Fruit fly (Drosophila melanogaster) whole organism, embryonic: ENCODE results near the gene CG12017.

Experiments used
- Asciz ChIP-seq: fragments of 200-800 bp; sonication (Bioruptor generic); optimal IDR thresholded peaks from 2 replicates; lab custom pipeline; 2017; ENCODE audit warnings: missing biosample characterization, mild to moderate bottlenecking, missing genetic modification characterization, missing genetic modification reagents
- Atf-2 ChIP-seq: fragments of 200-800 bp; sonication (Bioruptor generic); optimal IDR thresholded peaks from 2 replicates; lab custom pipeline; 2016; ENCODE audit warnings: missing biosample characterization, missing genetic modification characterization
- B-H1 ChIP-seq: fragments of 200-800 bp; sonication (Bioruptor generic); IDR thresholded peaks from 3 replicates; pipeline ENCODE4 v1.3.6; 2022; ENCODE audit warnings: missing biosample characterization, missing genetic modification characterization
- CG10565 ChIP-seq: fragments of 200-800 bp; sonication (Bioruptor generic); optimal IDR thresholded peaks from 3 replicates; lab custom pipeline; 2016; ENCODE audit warnings: missing biosample characterization, mild to moderate bottlenecking, missing genetic modification characterization
- CG11247 ChIP-seq: fragments of 200-800 bp; sonication (Bioruptor generic); IDR thresholded peaks from 2 replicates; pipeline ENCODE4 v1.3.6; 2022; ENCODE audit warnings: missing biosample characterization, missing genetic modification characterization
- CG11398 ChIP-seq: fragments of 200-800 bp; sonication (Bioruptor generic); optimal IDR thresholded peaks from 2 replicates; lab custom pipeline; 2016; ENCODE audit warnings: missing biosample characterization, missing genetic modification characterization
- CG11456 ChIP-seq: fragments of 200-800 bp; sonication (Bioruptor generic); IDR thresholded peaks from 3 replicates; pipeline ENCODE4 v1.3.6; 2022; ENCODE audit warnings: missing biosample characterization, missing genetic modification characterization
- CG12299 ChIP-seq: fragments of 200-800 bp; sonication (Bioruptor generic); optimal IDR thresholded peaks from 2 replicates; lab custom pipeline; 2018; ENCODE audit warnings: missing biosample characterization, mild to moderate bottlenecking, missing genetic modification characterization
- CG12769 ChIP-seq: fragments of 200-800 bp; sonication (Bioruptor generic); optimal IDR thresholded peaks from 2 replicates; lab custom pipeline; 2019; ENCODE audit warnings: missing biosample characterization, mild to moderate bottlenecking, missing genetic modification characterization, moderate library complexity
- CG13287 ChIP-seq: fragments of 200-800 bp; sonication (Bioruptor generic); IDR thresholded peaks from 2 replicates; pipeline ENCODE4 v1.3.6; 2022; ENCODE audit warnings: missing biosample characterization, missing genetic modification characterization; ENCODE audit not compliant: partially characterized antibody
- CG13624 ChIP-seq: fragments of 200-800 bp; sonication (Bioruptor generic); optimal IDR thresholded peaks from 2 replicates; lab custom pipeline; 2016; ENCODE audit warnings: missing biosample characterization, missing genetic modification characterization
- CG15696 ChIP-seq: fragments of 200-800 bp; sonication (Bioruptor generic); optimal IDR thresholded peaks from 2 replicates; lab custom pipeline; 2019; ENCODE audit warnings: missing biosample characterization, mild to moderate bottlenecking, missing genetic modification characterization, moderate library complexity
- CG1602 ChIP-seq: fragments of 200-800 bp; sonication (Bioruptor generic); optimal IDR thresholded peaks from 3 replicates; lab custom pipeline; 2016; ENCODE audit warnings: missing biosample characterization, missing genetic modification characterization
- CG18262 ChIP-seq: fragments of 200-800 bp; optimal IDR thresholded peaks from 3 replicates; lab custom pipeline; 2019; ENCODE audit warnings: missing biosample characterization, mild to moderate bottlenecking, missing genetic modification characterization, moderate library complexity
- CG18599 ChIP-seq: fragments of 200-800 bp; sonication (Bioruptor generic); optimal IDR thresholded peaks from 3 replicates; lab custom pipeline; 2017; ENCODE audit warnings: missing biosample characterization, missing genetic modification characterization, mild to moderate bottlenecking, moderate library complexity, missing genetic modification reagents
- CG31224 ChIP-seq: fragments of 200-800 bp; sonication (Bioruptor generic); IDR thresholded peaks from 2 replicates; pipeline ENCODE4 v1.3.6; 2022; ENCODE audit warnings: missing biosample characterization, missing genetic modification characterization
- CG4328 ChIP-seq: fragments of 200-800 bp; sonication (Bioruptor generic); optimal IDR thresholded peaks from 3 replicates; lab custom pipeline; 2017; ENCODE audit warnings: missing biosample characterization, missing genetic modification reagents, missing genetic modification characterization
- CG4360 ChIP-seq: fragments of 200-800 bp; sonication (Bioruptor generic); IDR thresholded peaks from 2 replicates; pipeline ENCODE4 v1.3.6; 2022; ENCODE audit warnings: missing biosample characterization, missing genetic modification characterization
- CG6654 ChIP-seq: fragments of 200-800 bp; sonication (Bioruptor generic); optimal IDR thresholded peaks from 2 replicates; lab custom pipeline; 2017; ENCODE audit warnings: missing biosample characterization, mild to moderate bottlenecking, missing genetic modification characterization
- CG6791 ChIP-seq: fragments of 200-800 bp; sonication (Bioruptor generic); IDR thresholded peaks from 3 replicates; pipeline ENCODE4 v1.3.6; 2022; ENCODE audit warnings: missing biosample characterization, missing genetic modification characterization; ENCODE audit not compliant: partially characterized antibody
- CG7963 ChIP-seq: fragments of 200-800 bp; sonication (Bioruptor generic); IDR thresholded peaks from 3 replicates; pipeline ENCODE4 v1.3.6; 2022; ENCODE audit warnings: missing biosample characterization, missing genetic modification characterization; ENCODE audit not compliant: partially characterized antibody
- CG8290 ChIP-seq, 3 experiments: fragments of 200-800 bp; sonication (Bioruptor generic); optimal IDR thresholded peaks; 2 replicates each; lab custom pipeline; 2016 to 2019; ENCODE audit warnings: missing biosample characterization in 3 of 3, missing genetic modification characterization in 3 of 3, mild to moderate bottlenecking in 2 of 3, moderate library complexity in 1 of 3
- CG8765 ChIP-seq: fragments of 200-800 bp; sonication (Bioruptor generic); IDR thresholded peaks from 2 replicates; pipeline ENCODE4 v1.3.6; 2022; ENCODE audit warnings: missing biosample characterization, missing genetic modification characterization
- Dfd ChIP-seq, 2 experiments: fragments of >200 bp; optimal IDR thresholded peaks; 2 replicates each; lab custom pipeline; 2017; ENCODE audit warnings: missing biosample characterization in 2 of 2, missing genetic modification characterization in 2 of 2
- Dp ChIP-seq: fragments of 200-800 bp; sonication (Bioruptor generic); optimal IDR thresholded peaks from 2 replicates; lab custom pipeline; 2018; ENCODE audit warnings: missing biosample characterization, mild to moderate bottlenecking, missing genetic modification characterization, moderate library complexity
- Elba2 ChIP-seq: fragments of 200-800 bp; sonication (Bioruptor generic); optimal IDR thresholded peaks from 3 replicates; lab custom pipeline; 2016; ENCODE audit warnings: missing biosample characterization, missing genetic modification characterization
- Mes4 ChIP-seq: fragments of 200-800 bp; sonication (Bioruptor generic); optimal IDR thresholded peaks from 2 replicates; lab custom pipeline; 2016; ENCODE audit warnings: missing biosample characterization, missing genetic modification characterization
- NFAT ChIP-seq: fragments of 200-800 bp; sonication (Bioruptor generic); IDR thresholded peaks from 2 replicates; pipeline ENCODE4 v1.3.6; 2022; ENCODE audit warnings: missing biosample characterization, missing genetic modification characterization
- Poxn ChIP-seq: fragments of 200-800 bp; sonication (Bioruptor generic); IDR thresholded peaks from 2 replicates; pipeline ENCODE4 v1.3.6; 2022; ENCODE audit warnings: missing biosample characterization, missing genetic modification characterization
- Rx ChIP-seq: fragments of 200-800 bp; sonication (Bioruptor generic); IDR thresholded peaks from 2 replicates; pipeline ENCODE4 v1.3.6; 2022; ENCODE audit warnings: missing biosample characterization, missing genetic modification characterization
- ap ChIP-seq: fragments of 200-800 bp; sonication (Bioruptor generic); IDR thresholded peaks from 2 replicates; pipeline ENCODE4 v1.3.6; 2022; ENCODE audit warnings: missing biosample characterization, missing genetic modification characterization
- bbx ChIP-seq: fragments of 200-800 bp; sonication (Bioruptor generic); IDR thresholded peaks from 2 replicates; pipeline ENCODE4 v1.3.6; 2022; ENCODE audit warnings: missing biosample characterization, missing genetic modification characterization; ENCODE audit not compliant: partially characterized antibody
- bigmax ChIP-seq: fragments of 200-800 bp; sonication (Bioruptor generic); optimal IDR thresholded peaks from 2 replicates; lab custom pipeline; 2018; ENCODE audit warnings: missing biosample characterization, mild to moderate bottlenecking, missing genetic modification characterization
- bsh ChIP-seq, 2 experiments: fragments of 200-800 bp; sonication (Bioruptor generic); optimal IDR thresholded peaks; 2 replicates each; lab custom pipeline; 2017 to 2018; ENCODE audit warnings: mild to moderate bottlenecking in 2 of 2, missing biosample characterization in 2 of 2, missing genetic modification characterization in 2 of 2, moderate library complexity in 1 of 2
- dan ChIP-seq: fragments of 200-800 bp; sonication (Bioruptor generic); IDR thresholded peaks from 2 replicates; pipeline ENCODE4 v1.3.6; 2022; ENCODE audit warnings: missing biosample characterization, missing genetic modification characterization
- ftz-f1 ChIP-seq: fragments of 200-800 bp; sonication (Bioruptor generic); optimal IDR thresholded peaks from 2 replicates; lab custom pipeline; 2016; ENCODE audit warnings: missing biosample characterization, missing genetic modification characterization
- ham ChIP-seq: fragments of 200-800 bp; sonication (Bioruptor generic); IDR thresholded peaks from 2 replicates; pipeline ENCODE4 v1.3.6; 2022; ENCODE audit warnings: missing biosample characterization, missing genetic modification characterization
- kni ChIP-seq: fragments of 200-800 bp; sonication (Bioruptor generic); optimal IDR thresholded peaks from 3 replicates; lab custom pipeline; 2017; ENCODE audit warnings: mild to moderate bottlenecking, missing biosample characterization, missing genetic modification reagents, missing genetic modification characterization
- nom ChIP-seq: fragments of 200-800 bp; sonication (Bioruptor generic); optimal IDR thresholded peaks from 2 replicates; lab custom pipeline; 2017; ENCODE audit warnings: missing biosample characterization, missing genetic modification characterization, mild to moderate bottlenecking, moderate library complexity, missing genetic modification reagents
- oc ChIP-seq: fragments of 200-800 bp; sonication (Bioruptor generic); optimal IDR thresholded peaks from 2 replicates; lab custom pipeline; 2018; ENCODE audit warnings: missing biosample characterization, mild to moderate bottlenecking, missing genetic modification characterization, moderate library complexity
- pfk ChIP-seq: fragments of 200-800 bp; sonication (Bioruptor generic); optimal IDR thresholded peaks from 2 replicates; lab custom pipeline; 2018; ENCODE audit warnings: missing biosample characterization, mild to moderate bottlenecking, missing genetic modification characterization, moderate library complexity
- slbo ChIP-seq: fragments of 200-800 bp; sonication (Bioruptor generic); IDR thresholded peaks from 2 replicates; pipeline ENCODE4 v1.3.6; 2022; ENCODE audit warnings: missing biosample characterization, missing genetic modification characterization
- slou ChIP-seq: fragments of 200-800 bp; sonication (Bioruptor generic); optimal IDR thresholded peaks from 3 replicates; lab custom pipeline; 2016; ENCODE audit warnings: missing biosample characterization, missing genetic modification characterization
- slp2 ChIP-seq: fragments of 200-800 bp; sonication (Bioruptor generic); optimal IDR thresholded peaks from 2 replicates; lab custom pipeline; 2016; ENCODE audit warnings: missing biosample characterization, missing genetic modification characterization
- ssp ChIP-seq: fragments of 200-800 bp; sonication (Bioruptor generic); IDR thresholded peaks from 2 replicates; pipeline ENCODE4 v1.3.6; 2022; ENCODE audit warnings: missing biosample characterization, missing genetic modification characterization
- stc ChIP-seq: fragments of 200-800 bp; sonication (Bioruptor generic); IDR thresholded peaks from 2 replicates; pipeline ENCODE4 v1.3.6; 2022; ENCODE audit warnings: missing biosample characterization, missing genetic modification characterization
- stwl ChIP-seq: fragments of 200-800 bp; sonication (Bioruptor generic); optimal IDR thresholded peaks from 3 replicates; lab custom pipeline; 2018; ENCODE audit warnings: missing biosample characterization, mild to moderate bottlenecking, missing genetic modification characterization, moderate library complexity
- tio ChIP-seq: fragments of 200-800 bp; sonication (Bioruptor generic); optimal IDR thresholded peaks from 2 replicates; lab custom pipeline; 2017; ENCODE audit warnings: missing biosample characterization, missing genetic modification characterization, inconsistent platforms
- tna ChIP-seq: fragments of 200-800 bp; sonication (Bioruptor generic); IDR thresholded peaks from 2 replicates; pipeline ENCODE4 v1.3.6; 2022; ENCODE audit warnings: missing biosample characterization, missing genetic modification characterization; ENCODE audit not compliant: partially characterized antibody
- vnd ChIP-seq: fragments of 200-800 bp; sonication (Bioruptor generic); IDR thresholded peaks from 3 replicates; pipeline ENCODE4 v1.3.6; 2022; ENCODE audit warnings: missing biosample characterization, missing genetic modification characterization; ENCODE audit not compliant: partially characterized antibody
- wek ChIP-seq: fragments of 200-800 bp; sonication (Bioruptor generic); optimal IDR thresholded peaks from 3 replicates; lab custom pipeline; 2018; ENCODE audit warnings: missing biosample characterization, mild to moderate bottlenecking, missing genetic modification characterization, moderate library complexity

The CG12017 gene

DNA sequence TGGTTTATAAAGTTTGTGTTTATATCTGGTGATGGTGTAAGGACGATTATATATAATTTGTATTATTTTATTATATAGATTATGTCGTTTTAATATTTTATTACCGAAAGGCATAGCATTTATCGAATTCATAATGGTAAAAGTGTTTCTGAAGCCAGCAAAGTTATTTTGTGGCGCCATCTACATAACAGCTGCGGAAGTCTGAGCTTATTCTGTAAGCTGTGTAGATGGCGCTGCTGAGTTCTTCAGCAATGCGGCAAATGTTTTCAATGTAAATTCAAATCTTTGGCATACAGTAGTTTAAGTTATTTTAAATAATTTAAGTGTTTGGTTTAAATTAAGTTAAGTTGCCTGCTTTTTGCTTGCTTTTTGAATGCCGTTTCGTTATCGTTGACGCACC lies 8.4 kb downstream of the CG12017 start (continued):
- TF ChIP-seq CG8290 (GFP tag; optimal IDR thresholded peaks at IDR 0.05; lab: Kevin White, UChicago) (no peak), CG8290 (tag; optimal IDR thresholded peaks at IDR 0.05; lab: Kevin White, UChicago) (no peak), tna (GFP tag; lab: Robert Waterston, UW) (no peak), stwl (tag; lab: Kevin White, UChicago) (peak; percentile 74), CG8765 (GFP tag; lab: Robert Waterston, UW) (no peak), ap (GFP tag; lab: Robert Waterston, UW) (no peak), CG11398 (GFP tag; lab: Kevin White, UChicago) (no peak), CG4360 (GFP tag; lab: Robert Waterston, UW) (peak; percentile 24; the same call in 1 of the 2 replicates), dan (no peak), Poxn (no peak), stc (GFP tag; lab: Robert Waterston, UW) (no peak), CG18262 (tag; lab: Kevin White, UChicago) (peak; percentile 29), CG18599 (GFP tag; lab: Kevin White, UChicago) (no peak), bbx (GFP tag; lab: Robert Waterston, UW) (no peak), nom (no peak), B-H1 (no peak; the same call in 2 of the 3 replicates), wek (GFP tag; lab: Kevin White, UChicago) (no peak), ham (GFP tag; lab: Robert Waterston, UW) (no peak), ssp (GFP tag; lab: Robert Waterston, UW) (no peak), CG4328 (GFP tag; lab: Kevin White, UChicago) (no peak), CG15696 (tag; lab: Kevin White, UChicago) (peak; percentile 18), slp2 (GFP tag; lab: Kevin White, UChicago) (no peak), CG12769 (tag; lab: Kevin White, UChicago) (no peak), slbo (peak; percentile 79), ftz-f1 (GFP tag; lab: Kevin White, UChicago) (no peak), NFAT (GFP tag; lab: Robert Waterston, UW) (peak; percentile 84), Asciz (GFP tag; lab: Kevin White, UChicago) (no peak), CG12299 (tag; lab: Kevin White, UChicago) (no peak), CG7963 (GFP tag; lab: Robert Waterston, UW) (no peak), CG11247 (GFP tag; lab: Robert Waterston, UW) (peak; percentile 68), bigmax (GFP tag; lab: Kevin White, UChicago) (no peak), CG10565 (GFP tag; lab: Kevin White, UChicago) (no peak), Rx (GFP tag; lab: Robert Waterston, UW) (no peak), Dp (GFP tag; lab: Kevin White, UChicago) (peak; percentile 26), Atf-2 (no peak), CG11456 (peak; percentile 93), CG6791 (GFP tag; lab: Robert Waterston, UW) (no peak), CG6654 (GFP tag; lab: Kevin White, UChicago) (no peak), pfk (GFP tag; lab: Kevin White, UChicago) (no peak), bsh (GFP tag; optimal IDR thresholded peaks at IDR 0.05; lab: Kevin White, UChicago) (no peak), oc (no peak), vnd (GFP tag; lab: Robert Waterston, UW) (no peak), Elba2 (GFP tag; lab: Kevin White, UChicago) (no peak), CG13287 (GFP tag; lab: Robert Waterston, UW) (no peak), Mes4 (GFP tag; lab: Kevin White, UChicago) (no peak), CG31224 (no peak), CG1602 (no peak), tio (GFP tag; lab: Kevin White, UChicago) (no peak), Dfd (GFP tag; optimal IDR thresholded peaks at IDR 0.05; lab: Kevin White, UChicago) (no peak), CG13624 (GFP tag; lab: Kevin White, UChicago) (no peak), kni (GFP tag; lab: Kevin White, UChicago) (no peak), slou (GFP tag; lab: Kevin White, UChicago) (no peak)
